Fruit fly (Drosophila melanogaster) S2 (cell line): ENCODE measurements around the gene RpS12.

ENCODE experiments used
- CG8478 ChIP-seq: fragments of >200 bp; optimal IDR thresholded peaks from 2 replicates; lab custom pipeline; 2018
- CTCF ChIP-seq, 2 experiments: fragments of >200 bp; optimal IDR thresholded peaks; 2 replicates each; lab custom pipeline; 2018

DNA sequence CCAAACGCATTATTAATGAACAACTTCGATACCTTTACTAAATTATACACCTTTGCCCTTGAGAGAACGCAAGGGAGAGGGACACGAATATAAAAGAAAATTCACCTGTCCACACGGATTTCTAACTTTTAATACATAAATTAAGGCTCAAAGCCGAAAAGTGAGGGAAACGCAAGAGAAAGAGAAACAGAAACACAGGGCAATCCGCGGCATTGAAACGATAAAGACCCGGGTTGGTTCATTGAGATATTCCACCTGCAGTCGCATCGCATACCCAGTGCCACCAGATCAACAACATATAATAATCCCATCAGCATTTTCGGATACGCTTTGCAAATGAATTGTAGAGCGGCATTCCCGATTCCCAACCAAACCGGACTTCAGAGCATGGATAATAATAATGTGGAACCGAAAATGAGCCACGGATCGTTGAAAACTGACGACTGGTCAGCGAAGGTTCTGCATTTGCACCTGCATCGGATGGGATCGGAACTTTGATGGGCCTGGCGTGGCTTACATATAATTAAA, 27.6 kb downstream of the RpS12 start:
- no peak for TF ChIP-seq CG8478 (lab: Kevin White, UChicago)
- TF ChIP-seq CTCF (optimal IDR thresholded peaks at IDR 0.05; lab: Kevin White, UChicago): no peak
